Fruit fly (Drosophila melanogaster): ENCODE measurements around the gene Zmynd8.

The Zmynd8 gene

dm6 chr3R:31680773-31681172 is 11.5 kb downstream of the Zmynd8 start (continued):
- TF ChIP-seq Xrp1 (GFP tag; IDR thresholded peaks at IDR 0.05): peak; percentile 54
- no peak for TF ChIP-seq prd (optimal IDR thresholded peaks at IDR 0.05)
- peak; percentile 66; the same call in 2 of the 3 replicates for TF ChIP-seq prd (GFP tag; IDR thresholded peaks at IDR 0.05)
- TF ChIP-seq ash1 (GFP tag; optimal IDR thresholded peaks at IDR 0.05): no peak
- peak; percentile 89 for TF ChIP-seq Ets65A (GFP tag)
- TF ChIP-seq Med (GFP tag): peak; percentile 75
- no peak for TF ChIP-seq pros (GFP tag; optimal IDR thresholded peaks at IDR 0.05)
- TF ChIP-seq emc (GFP tag; optimal IDR thresholded peaks at IDR 0.05): no peak
- TF ChIP-seq Xbp1 (GFP tag; optimal IDR thresholded peaks at IDR 0.05): peak; percentile 13
- peak in 1 of 2 experiments; percentile 5 for TF ChIP-seq Pdp1 (GFP tag; optimal IDR thresholded peaks at IDR 0.05)
- TF ChIP-seq bsh (GFP tag; optimal IDR thresholded peaks at IDR 0.05): peak; percentile 36 to 95
- TF ChIP-seq CG16815 (GFP tag; optimal IDR thresholded peaks at IDR 0.05): no peak
- no peak for TF ChIP-seq CG17912 (GFP tag; optimal IDR thresholded peaks at IDR 0.05)
- peak; percentile 75 for TF ChIP-seq nom (GFP tag; optimal IDR thresholded peaks at IDR 0.05)
- no peak for TF ChIP-seq da (GFP tag; optimal IDR thresholded peaks at IDR 0.05)
- TF ChIP-seq CG15514 (GFP tag; optimal IDR thresholded peaks at IDR 0.05): no peak
- TF ChIP-seq CG32767 (GFP tag; IDR thresholded peaks at IDR 0.05): no peak
- peak; percentile 76 for TF ChIP-seq sens (GFP tag)
- TF ChIP-seq D (optimal IDR thresholded peaks at IDR 0.05): no peak
- TF ChIP-seq D (GFP tag; optimal IDR thresholded peaks at IDR 0.05): no peak
- TF ChIP-seq Spps (tag; optimal IDR thresholded peaks at IDR 0.05): no peak
- no peak for TF ChIP-seq CG15073 (GFP tag; optimal IDR thresholded peaks at IDR 0.05)
- peak; percentile 21; the same call in 1 of the 2 replicates for TF ChIP-seq sisA (GFP tag; IDR thresholded peaks at IDR 0.05)
- TF ChIP-seq CG15011 (GFP tag; optimal IDR thresholded peaks at IDR 0.05): no peak
- TF ChIP-seq pb (GFP tag; optimal IDR thresholded peaks at IDR 0.05): no peak
- TF ChIP-seq pzg (GFP tag; optimal IDR thresholded peaks at IDR 0.05): no peak
- TF ChIP-seq TFAM (GFP tag; optimal IDR thresholded peaks at IDR 0.05): no peak
- TF ChIP-seq GATAe (GFP tag; conservative IDR thresholded peaks at IDR 0.05): no peak
- TF ChIP-seq gcm2 (GFP tag; optimal IDR thresholded peaks at IDR 0.05): no peak
- no peak for TF ChIP-seq Usf (GFP tag; optimal IDR thresholded peaks at IDR 0.05)
- peak; percentile 4 for TF ChIP-seq trem (tag; optimal IDR thresholded peaks at IDR 0.05)
- TF ChIP-seq CG14667 (GFP tag; IDR thresholded peaks at IDR 0.05): no peak
- TF ChIP-seq oc (tag; optimal IDR thresholded peaks at IDR 0.05): no peak
- no peak for TF ChIP-seq CG34376 (GFP tag; optimal IDR thresholded peaks at IDR 0.05)
- TF ChIP-seq Hand (GFP tag; optimal IDR thresholded peaks at IDR 0.05): no peak
- TF ChIP-seq lmd (GFP tag; IDR thresholded peaks at IDR 0.05): peak; percentile 18; the same call in 1 of the 2 replicates
- no peak for TF ChIP-seq Mes4 (GFP tag; optimal IDR thresholded peaks at IDR 0.05)
- TF ChIP-seq ara (GFP tag; IDR thresholded peaks at IDR 0.05): peak; percentile 38; the same call in 1 of the 2 replicates
- TF ChIP-seq Dbx (GFP tag; IDR thresholded peaks at IDR 0.05): no peak
- no peak for TF ChIP-seq Opbp (GFP tag; IDR thresholded peaks at IDR 0.05; ENCODE audit: partially characterized antibody)
- no peak for TF ChIP-seq CG7271 (tag; optimal IDR thresholded peaks at IDR 0.05)
- TF ChIP-seq CG18262 (tag; optimal IDR thresholded peaks at IDR 0.05): peak; percentile 45
- peak; percentile 8 for TF ChIP-seq CG17829 (tag; optimal IDR thresholded peaks at IDR 0.05)
- TF ChIP-seq en (GFP tag; optimal IDR thresholded peaks at IDR 0.05): no peak
- TF ChIP-seq lola (GFP tag; optimal IDR thresholded peaks at IDR 0.05): peak in 1 of 3 experiments; percentile 1
- TF ChIP-seq dmrt11E (tag; optimal IDR thresholded peaks at IDR 0.05): peak; percentile 52
- no peak for TF ChIP-seq fu2 (GFP tag; optimal IDR thresholded peaks at IDR 0.05)
- no peak for TF ChIP-seq ewg (GFP tag; optimal IDR thresholded peaks at IDR 0.05)
- no peak for TF ChIP-seq CG16813 (GFP tag; IDR thresholded peaks at IDR 0.05; ENCODE audit: partially characterized antibody)
- TF ChIP-seq z (GFP tag; IDR thresholded peaks at IDR 0.05): 0 out of 3 replicates have a peak, but pooled peaks have one; percentile 12
- peak; percentile 18 for TF ChIP-seq tin (GFP tag; optimal IDR thresholded peaks at IDR 0.05)

Measured in whole organism, embryonic.